Fruit fly (Drosophila melanogaster) whole organism, prepupa: ENCODE data around the gene Cpr65Az.

Experiments used
- Blimp-1 ChIP-seq: fragments of 200-800 bp; sonication (Bioruptor generic); optimal IDR thresholded peaks from 3 replicates; lab custom pipeline; 2017; ENCODE audit warnings: missing biosample characterization, missing genetic modification characterization, mild to moderate bottlenecking, moderate library complexity, missing genetic modification reagents
- CG11294 ChIP-seq: fragments of 200-800 bp; sonication (Bioruptor generic); IDR thresholded peaks from 2 replicates; pipeline ENCODE4 v1.3.6; 2022; ENCODE audit warnings: missing biosample characterization, missing genetic modification characterization
- CG16779 ChIP-seq: fragments of 200-800 bp; sonication (Bioruptor generic); optimal IDR thresholded peaks from 3 replicates; lab custom pipeline; 2017; ENCODE audit warnings: missing biosample characterization, mild to moderate bottlenecking, missing genetic modification characterization
- CG8119 ChIP-seq: fragments of 200-800 bp; sonication (Bioruptor generic); IDR thresholded peaks from 3 replicates; pipeline ENCODE4 v1.3.6; 2022; ENCODE audit warnings: missing biosample characterization, missing genetic modification characterization
- Hr38 ChIP-seq: sonication (Bioruptor generic); optimal IDR thresholded peaks from 2 replicates; lab custom pipeline; 2016; ENCODE audit warnings: missing biosample characterization, missing genetic modification characterization
- Hr39 ChIP-seq: fragments of 200-800 bp; sonication (Bioruptor generic); optimal IDR thresholded peaks from 2 replicates; lab custom pipeline; 2016; ENCODE audit warnings: missing biosample characterization, missing genetic modification characterization
- Hr4 ChIP-seq: fragments of 200-800 bp; sonication (Bioruptor generic); optimal IDR thresholded peaks from 3 replicates; lab custom pipeline; 2016; ENCODE audit warnings: missing biosample characterization, missing genetic modification characterization
- Lpt ChIP-seq: fragments of 200-800 bp; sonication (Bioruptor generic); optimal IDR thresholded peaks from 3 replicates; lab custom pipeline; 2016; ENCODE audit warnings: missing biosample characterization, missing genetic modification characterization
- lz ChIP-seq: fragments of 200-800 bp; sonication (Bioruptor generic); optimal IDR thresholded peaks from 3 replicates; lab custom pipeline; 2016; ENCODE audit warnings: missing biosample characterization, missing genetic modification characterization
- spab ChIP-seq: fragments of 200-800 bp; sonication (Bioruptor generic); optimal IDR thresholded peaks from 2 replicates; lab custom pipeline; 2017; ENCODE audit warnings: missing biosample characterization, mild to moderate bottlenecking, missing genetic modification characterization, missing genetic modification reagents
- svp ChIP-seq: fragments of 200-800 bp; sonication (Bioruptor generic); peaks from one replicate; lab custom pipeline; 2016; ENCODE audit warnings: missing biosample characterization, missing genetic modification characterization

DNA sequence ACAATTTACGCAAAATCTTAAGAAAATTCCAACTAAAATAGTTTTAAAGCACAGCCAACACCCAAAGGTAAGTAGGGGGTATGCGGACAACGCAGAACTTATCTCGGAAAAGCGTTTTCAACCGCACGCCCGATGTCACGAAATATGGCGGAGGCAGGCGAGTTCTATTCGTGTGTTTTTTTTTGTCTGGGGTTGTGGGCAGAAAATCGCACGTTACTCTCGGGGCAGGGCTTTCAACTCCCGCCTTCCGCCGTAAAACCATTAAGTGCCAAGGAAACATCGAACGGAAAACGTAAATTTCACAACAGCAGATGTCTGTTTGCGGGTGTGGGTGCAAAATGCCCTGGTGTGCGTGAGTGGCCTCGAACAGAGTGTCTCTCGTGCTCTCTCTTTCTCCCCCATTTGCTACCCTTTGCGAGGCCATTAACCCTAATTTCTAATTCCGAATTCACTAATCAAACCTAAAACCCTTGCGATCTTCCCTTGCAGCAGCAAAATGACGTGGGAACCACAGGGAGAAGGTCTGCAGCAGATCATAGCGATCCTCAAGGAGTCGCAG, 33.0 kb downstream of the Cpr65Az start:
- TF ChIP-seq CG8119 (GFP tag; lab: Robert Waterston, UW) (no peak), svp (no peak), lz (no peak), CG16779 (no peak), Lpt (GFP tag; lab: Kevin White, UChicago) (no peak), Hr39 (GFP tag; lab: Kevin White, UChicago) (no peak), Hr38 (GFP tag; lab: Kevin White, UChicago) (no peak), CG11294 (no peak), Blimp-1 (GFP tag; lab: Kevin White, UChicago) (no peak), Hr4 (GFP tag; lab: Kevin White, UChicago) (no peak), spab (GFP tag; lab: Kevin White, UChicago) (no peak)
